Fruit fly (Drosophila melanogaster) whole organism, embryonic: Measurements from ENCODE around the gene CG5050.

Experiments used
- CG1024 ChIP-seq: fragments of 200-800 bp; sonication (Bioruptor generic); IDR thresholded peaks from 2 replicates; pipeline ENCODE4 v1.3.6; 2022; ENCODE audit warnings: missing biosample characterization, missing genetic modification characterization
- CG10267 ChIP-seq: fragments of 200-800 bp; sonication (Bioruptor generic); optimal IDR thresholded peaks from 2 replicates; lab custom pipeline; 2018; ENCODE audit warnings: missing biosample characterization, mild to moderate bottlenecking, missing genetic modification characterization, moderate library complexity
- CG11723 ChIP-seq: fragments of 200-800 bp; sonication (Bioruptor generic); optimal IDR thresholded peaks from 2 replicates; lab custom pipeline; 2017; ENCODE audit warnings: missing biosample characterization, mild to moderate bottlenecking, missing genetic modification characterization
- CG12299 ChIP-seq: fragments of 200-800 bp; sonication (Bioruptor generic); optimal IDR thresholded peaks from 2 replicates; lab custom pipeline; 2018; ENCODE audit warnings: missing biosample characterization, mild to moderate bottlenecking, missing genetic modification characterization
- CG1233 ChIP-seq: fragments of 200-800 bp; sonication (Bioruptor generic); optimal IDR thresholded peaks from 4 replicates; lab custom pipeline; 2018; ENCODE audit warnings: missing biosample characterization, mild to moderate bottlenecking, missing genetic modification characterization
- CG12659 ChIP-seq: fragments of 200-800 bp; sonication (Bioruptor generic); optimal IDR thresholded peaks from 3 replicates; lab custom pipeline; 2017; ENCODE audit warnings: mild to moderate bottlenecking, missing biosample characterization, missing genetic modification reagents, missing genetic modification characterization
- CG13894 ChIP-seq: fragments of 200-800 bp; sonication (Bioruptor generic); optimal IDR thresholded peaks from 3 replicates; lab custom pipeline; 2018; ENCODE audit warnings: missing biosample characterization, mild to moderate bottlenecking, missing genetic modification characterization, moderate library complexity
- CG14667 ChIP-seq: fragments of 200-800 bp; sonication (Bioruptor generic); IDR thresholded peaks from 2 replicates; pipeline ENCODE4 v1.3.6; 2022; ENCODE audit warnings: missing biosample characterization, missing genetic modification characterization
- CG14965 ChIP-seq: fragments of 200-800 bp; sonication (Bioruptor generic); optimal IDR thresholded peaks from 2 replicates; lab custom pipeline; 2016; ENCODE audit warnings: missing biosample characterization, missing genetic modification characterization, borderline replicate concordance
- CG18011 ChIP-seq: fragments of 200-800 bp; sonication (Bioruptor generic); optimal IDR thresholded peaks from 2 replicates; lab custom pipeline; 2017; ENCODE audit warnings: missing biosample characterization, missing genetic modification characterization, mild to moderate bottlenecking, moderate library complexity, missing genotype
- CG30431 ChIP-seq: fragments of 200-800 bp; sonication (Bioruptor generic); optimal IDR thresholded peaks from 2 replicates; lab custom pipeline; 2017; ENCODE audit warnings: missing biosample characterization, missing genetic modification characterization
- CG32772 ChIP-seq: fragments of 200-800 bp; sonication (Bioruptor generic); IDR thresholded peaks from 2 replicates; pipeline ENCODE4 v1.3.6; 2022; ENCODE audit warnings: missing biosample characterization, missing genetic modification characterization
- CG3407 ChIP-seq: fragments of 200-800 bp; sonication (Bioruptor generic); optimal IDR thresholded peaks from 2 replicates; lab custom pipeline; 2018; ENCODE audit warnings: missing biosample characterization, mild to moderate bottlenecking, missing genetic modification characterization
- CG6791 ChIP-seq: fragments of 200-800 bp; sonication (Bioruptor generic); IDR thresholded peaks from 3 replicates; pipeline ENCODE4 v1.3.6; 2022; ENCODE audit warnings: missing biosample characterization, missing genetic modification characterization; ENCODE audit not compliant: partially characterized antibody
- CG7556 ChIP-seq: fragments of 200-800 bp; sonication (Bioruptor generic); optimal IDR thresholded peaks from 2 replicates; lab custom pipeline; 2017; ENCODE audit warnings: missing biosample characterization, mild to moderate bottlenecking, missing genetic modification characterization
- CG9876 ChIP-seq: fragments of 200-800 bp; sonication (Bioruptor generic); optimal IDR thresholded peaks from 2 replicates; lab custom pipeline; 2016; ENCODE audit warnings: missing biosample characterization, missing genetic modification characterization
- CHES-1-like ChIP-seq: fragments of 200-800 bp; sonication (Bioruptor generic); optimal IDR thresholded peaks from 2 replicates; lab custom pipeline; 2016; ENCODE audit warnings: missing biosample characterization, missing genetic modification characterization
- Camta ChIP-seq: fragments of 200-800 bp; sonication (Bioruptor generic); optimal IDR thresholded peaks from 2 replicates; lab custom pipeline; 2016; ENCODE audit warnings: missing biosample characterization, missing genetic modification characterization
- Doc2 ChIP-seq: fragments of 200-800 bp; sonication (Bioruptor generic); IDR thresholded peaks from 2 replicates; pipeline ENCODE4 v1.3.6; 2022; ENCODE audit warnings: missing biosample characterization, missing genetic modification characterization
- ERR ChIP-seq: fragments of 200-800 bp; sonication (Bioruptor generic); optimal IDR thresholded peaks from 2 replicates; lab custom pipeline; 2016; ENCODE audit warnings: missing biosample characterization, missing genetic modification characterization
- Fer1 ChIP-seq: fragments of 200-800 bp; sonication (Bioruptor generic); optimal IDR thresholded peaks from 2 replicates; lab custom pipeline; 2017; ENCODE audit warnings: missing biosample characterization, mild to moderate bottlenecking, missing genetic modification characterization
- Gug ChIP-seq: fragments of 200-800 bp; sonication (Bioruptor generic); IDR thresholded peaks from 4 replicates; pipeline ENCODE4 v1.3.6; 2022; ENCODE audit warnings: missing biosample characterization, missing genetic modification characterization
- H2.0 ChIP-seq: fragments of 200-800 bp; sonication (Bioruptor generic); IDR thresholded peaks from 2 replicates; pipeline ENCODE4 v1.3.6; 2022; ENCODE audit warnings: missing biosample characterization, missing genetic modification characterization
- Hr78 ChIP-seq, 2 experiments: fragments of 200-800 bp in 1 of 2; fragments of >200 bp in 1 of 2; sonication (Bioruptor generic) in 1 of 2; optimal IDR thresholded peaks; 2 replicates each; lab custom pipeline; 2017 to 2019; ENCODE audit warnings: missing biosample characterization in 2 of 2, missing genetic modification characterization in 2 of 2, mild to moderate bottlenecking in 1 of 2, moderate library complexity in 1 of 2
- NC2β ChIP-seq: fragments of 200-800 bp; sonication (Bioruptor generic); optimal IDR thresholded peaks from 2 replicates; lab custom pipeline; 2016; ENCODE audit warnings: missing biosample characterization, missing genetic modification characterization
- Oaz ChIP-seq: fragments of 200-800 bp; sonication (Bioruptor generic); IDR thresholded peaks from 2 replicates; pipeline ENCODE4 v1.3.6; 2022; ENCODE audit warnings: missing biosample characterization, missing genetic modification characterization
- PHDP ChIP-seq: fragments of 200-800 bp; sonication (Bioruptor generic); optimal IDR thresholded peaks from 3 replicates; lab custom pipeline; 2018; ENCODE audit warnings: missing biosample characterization, mild to moderate bottlenecking, missing genetic modification characterization, moderate library complexity
- Scr ChIP-seq: fragments of 200-800 bp; sonication (Bioruptor generic); IDR thresholded peaks from 2 replicates; pipeline ENCODE4 v1.3.6; 2022; ENCODE audit warnings: missing biosample characterization, missing genetic modification characterization; ENCODE audit not compliant: partially characterized antibody
- cato ChIP-seq: fragments of 200-800 bp; sonication (Bioruptor generic); optimal IDR thresholded peaks from 2 replicates; lab custom pipeline; 2016; ENCODE audit warnings: missing biosample characterization, missing genetic modification characterization, borderline replicate concordance
- cg ChIP-seq: fragments of 200-800 bp; sonication (Bioruptor generic); optimal IDR thresholded peaks from 3 replicates; lab custom pipeline; 2019; ENCODE audit warnings: missing biosample characterization, mild to moderate bottlenecking, missing genetic modification characterization, moderate library complexity
- corto ChIP-seq: fragments of 200-800 bp; sonication (Bioruptor generic); optimal IDR thresholded peaks from 2 replicates; lab custom pipeline; 2016; ENCODE audit warnings: missing biosample characterization, mild to moderate bottlenecking, missing genetic modification characterization, moderate library complexity
- disco-r ChIP-seq: fragments of 200-800 bp; sonication (Bioruptor generic); optimal IDR thresholded peaks from 2 replicates; lab custom pipeline; 2016; ENCODE audit warnings: missing biosample characterization, missing genetic modification characterization
- fd102C ChIP-seq: fragments of 200-800 bp; sonication (Bioruptor generic); optimal IDR thresholded peaks from 2 replicates; lab custom pipeline; 2018; ENCODE audit warnings: missing biosample characterization, mild to moderate bottlenecking, missing genetic modification characterization, moderate library complexity
- fd96Cb ChIP-seq: fragments of 200-800 bp; sonication (Bioruptor generic); optimal IDR thresholded peaks from 2 replicates; lab custom pipeline; 2018; ENCODE audit warnings: missing biosample characterization, mild to moderate bottlenecking, missing genetic modification characterization, moderate library complexity
- grau ChIP-seq: fragments of 200-800 bp; optimal IDR thresholded peaks from 3 replicates; lab custom pipeline; 2019; ENCODE audit warnings: missing biosample characterization, mild to moderate bottlenecking, missing genetic modification characterization, moderate library complexity
- ken ChIP-seq: fragments of 200-800 bp; sonication (Bioruptor generic); IDR thresholded peaks from 3 replicates; pipeline ENCODE4 v1.3.6; 2022; ENCODE audit warnings: missing biosample characterization, missing genetic modification characterization
- lilli ChIP-seq: fragments of 200-800 bp; sonication (Bioruptor generic); optimal IDR thresholded peaks from 3 replicates; lab custom pipeline; 2016; ENCODE audit warnings: missing biosample characterization, missing genetic modification characterization
- lov ChIP-seq, 2 experiments: fragments of 200-800 bp in 1 of 2; fragments of >200 bp in 1 of 2; sonication (Bioruptor generic) in 1 of 2; IDR thresholded peaks in 1 of 2; optimal IDR thresholded peaks in 1 of 2; 2 replicates in 1 of 2; 3 replicates in 1 of 2; pipeline versions ENCODE4 v1.3.6 to Lab custom; 2017 to 2022; ENCODE audit warnings: missing biosample characterization in 1 of 2, missing genetic modification characterization in 1 of 2
- maf-S ChIP-seq: fragments of 200-800 bp; sonication (Bioruptor generic); optimal IDR thresholded peaks from 2 replicates; lab custom pipeline; 2016; ENCODE audit warnings: missing biosample characterization, missing genetic modification characterization
- nau ChIP-seq: fragments of 200-800 bp; sonication (Bioruptor generic); optimal IDR thresholded peaks from 3 replicates; lab custom pipeline; 2017; ENCODE audit warnings: missing biosample characterization, mild to moderate bottlenecking, missing genetic modification characterization, missing genetic modification reagents
- nom ChIP-seq: fragments of 200-800 bp; sonication (Bioruptor generic); optimal IDR thresholded peaks from 2 replicates; lab custom pipeline; 2017; ENCODE audit warnings: missing biosample characterization, missing genetic modification characterization, mild to moderate bottlenecking, moderate library complexity, missing genetic modification reagents
- otp ChIP-seq: fragments of 200-800 bp; sonication (Bioruptor generic); IDR thresholded peaks from 3 replicates; pipeline ENCODE4, ENCODE4 v1.3.6; 2022; ENCODE audit warnings: missing biosample characterization, missing genetic modification characterization
- pb ChIP-seq: fragments of 200-800 bp; sonication (Bioruptor generic); optimal IDR thresholded peaks from 3 replicates; lab custom pipeline; 2016; ENCODE audit warnings: missing biosample characterization, missing genetic modification characterization
- run ChIP-seq: fragments of 200-800 bp; sonication (Bioruptor generic); optimal IDR thresholded peaks from 3 replicates; lab custom pipeline; 2018; ENCODE audit warnings: missing biosample characterization, mild to moderate bottlenecking, missing genetic modification characterization
- scrt ChIP-seq: fragments of 200-800 bp; sonication (Bioruptor generic); optimal IDR thresholded peaks from 2 replicates; lab custom pipeline; 2018; ENCODE audit warnings: missing biosample characterization, mild to moderate bottlenecking, missing genetic modification characterization, moderate library complexity
- sima ChIP-seq: fragments of 200-800 bp; sonication (Bioruptor generic); optimal IDR thresholded peaks from 2 replicates; lab custom pipeline; 2016; ENCODE audit warnings: missing biosample characterization, missing genetic modification characterization
- sob ChIP-seq: fragments of 200-800 bp; sonication (Bioruptor generic); IDR thresholded peaks from 2 replicates; pipeline ENCODE4 v1.3.6; 2022; ENCODE audit warnings: missing biosample characterization, missing genetic modification characterization
- stwl ChIP-seq: fragments of 200-800 bp; sonication (Bioruptor generic); optimal IDR thresholded peaks from 3 replicates; lab custom pipeline; 2018; ENCODE audit warnings: missing biosample characterization, mild to moderate bottlenecking, missing genetic modification characterization, moderate library complexity
- wdn ChIP-seq: fragments of 200-800 bp; sonication (Bioruptor generic); IDR thresholded peaks from 2 replicates; pipeline ENCODE4 v1.3.6; 2022; ENCODE audit warnings: missing biosample characterization, missing genetic modification characterization

CG5050 gene

dm6 chr2L:17484174-17484573, 31.4 kb downstream of the CG5050 start, which contains the start of the genes GCS2beta and CG5131 (continued):
- peak; percentile 98 for TF ChIP-seq lilli (GFP tag; lab: Kevin White, UChicago)
- TF ChIP-seq CG3407: peak; percentile 78
- TF ChIP-seq CG12299 (tag; lab: Kevin White, UChicago): peak; percentile 59
- TF ChIP-seq maf-S (GFP tag; lab: Kevin White, UChicago): peak; percentile 95
- TF ChIP-seq CG11723 (GFP tag; lab: Kevin White, UChicago): peak; percentile 79
- no peak for TF ChIP-seq fd102C (GFP tag; lab: Kevin White, UChicago)
- peak; percentile 52 for TF ChIP-seq run
- TF ChIP-seq CG10267 (tag; lab: Kevin White, UChicago): peak; percentile 76
- TF ChIP-seq Gug: peak; percentile 97
- TF ChIP-seq CG1024 (GFP tag; lab: Robert Waterston, UW): peak; percentile 78
- peak; percentile 92 for TF ChIP-seq PHDP
- TF ChIP-seq CG32772 (GFP tag; lab: Robert Waterston, UW): peak; percentile 95
- TF ChIP-seq scrt (GFP tag; lab: Kevin White, UChicago): peak; percentile 74
- peak; percentile 96 for TF ChIP-seq sob (GFP tag; lab: Robert Waterston, UW)
- no peak for TF ChIP-seq Fer1 (GFP tag; lab: Kevin White, UChicago)
- peak; percentile 79 for TF ChIP-seq stwl
- peak; percentile 88 for TF ChIP-seq CG1233
- peak; percentile 90 for TF ChIP-seq NC2β (GFP tag; lab: Kevin White, UChicago)
- TF ChIP-seq grau (tag; lab: Kevin White, UChicago): peak; percentile 92
- peak; percentile 93 for TF ChIP-seq Scr (GFP tag; lab: Robert Waterston, UW)
- no peak for TF ChIP-seq cg (GFP tag; lab: Kevin White, UChicago)
- TF ChIP-seq Oaz: peak; percentile 88
- peak; percentile 85 for TF ChIP-seq nau (GFP tag; lab: Kevin White, UChicago)
- peak; percentile 75; the same call in 2 of the 3 replicates for TF ChIP-seq otp (GFP tag; lab: Robert Waterston, UW)
- peak; percentile 51 for TF ChIP-seq CG14965
- TF ChIP-seq CG18011 (GFP tag; lab: Kevin White, UChicago): peak; percentile 88
- TF ChIP-seq CG9876 (GFP tag; lab: Kevin White, UChicago): peak; percentile 96
- TF ChIP-seq CG6791: peak; percentile 74
- TF ChIP-seq CG12659 (GFP tag; lab: Kevin White, UChicago): peak; percentile 95
- peak; percentile 93 for TF ChIP-seq H2.0 (GFP tag; lab: Robert Waterston, UW)
- TF ChIP-seq corto (GFP tag; lab: Kevin White, UChicago): peak; percentile 48
- peak; percentile 94 for TF ChIP-seq ken (GFP tag; lab: Robert Waterston, UW)
- TF ChIP-seq lov (optimal IDR thresholded peaks at IDR 0.05; lab: Kevin White, UChicago): no peak
- peak; percentile 81; the same call in 2 of the 3 replicates for TF ChIP-seq lov (GFP tag; IDR thresholded peaks at IDR 0.05; lab: Robert Waterston, UW)
- peak; percentile 92 for TF ChIP-seq CG14667 (GFP tag; lab: Robert Waterston, UW)
- TF ChIP-seq CG30431 (GFP tag; lab: Kevin White, UChicago): peak; percentile 93
- peak; percentile 87 for TF ChIP-seq Doc2
- peak; percentile 93 for TF ChIP-seq Camta (GFP tag; lab: Kevin White, UChicago)
- TF ChIP-seq wdn (GFP tag; lab: Robert Waterston, UW): peak; percentile 90
- TF ChIP-seq pb (GFP tag; lab: Kevin White, UChicago): peak; percentile 89
- peak; percentile 98 for TF ChIP-seq CHES-1-like (GFP tag; lab: Kevin White, UChicago)
- peak in 1 of 2 experiments; percentile 21 for TF ChIP-seq Hr78 (GFP tag; optimal IDR thresholded peaks at IDR 0.05; lab: Kevin White, UChicago)
- peak; percentile 86 for TF ChIP-seq fd96Cb
- TF ChIP-seq CG13894 (tag; lab: Kevin White, UChicago): no peak
- peak; percentile 87 for TF ChIP-seq CG7556 (GFP tag; lab: Kevin White, UChicago)
- TF ChIP-seq disco-r: peak; percentile 88
- peak; percentile 71 for TF ChIP-seq sima
- peak; percentile 95 for TF ChIP-seq ERR (GFP tag; lab: Kevin White, UChicago)
- no peak for TF ChIP-seq nom (GFP tag; lab: Kevin White, UChicago)
- peak; percentile 89 for TF ChIP-seq cato (GFP tag; lab: Kevin White, UChicago)
